Worm (Caenorhabditis elegans) whole organism, midembryonic: ENCODE results near the gene cyp-35A5.

ENCODE experiments used
- T22C8.4 ChIP-seq: fragments of 200-800 bp; sonication (Bioruptor generic); IDR thresholded peaks from 2 replicates; pipeline ENCODE4 v1.3.6; 2022; ENCODE audit warnings: missing genetic modification characterization, missing compliant biosample characterization
- cog-1 ChIP-seq: sonication (generic microtip); optimal IDR thresholded peaks from 2 replicates; lab custom pipeline; 2016; ENCODE audit warnings: missing genetic modification characterization, missing compliant biosample characterization
- flt-1 ChIP-seq: fragments of 200-800 bp; sonication (Bioruptor generic); IDR thresholded peaks from 2 replicates; pipeline ENCODE4 v1.3.6; 2022; ENCODE audit warnings: missing genetic modification characterization, missing compliant biosample characterization
- klf-2 ChIP-seq: fragments of 200-800 bp; sonication (Bioruptor generic); conservative IDR thresholded peaks from 2 replicates; pipeline ENCODE4 v1.3.6; 2022; ENCODE audit warnings: missing genetic modification reagents, missing genetic modification characterization, missing compliant biosample characterization
- med-1 ChIP-seq: sonication (generic microtip); optimal IDR thresholded peaks from 2 replicates; lab custom pipeline; 2017; ENCODE audit warnings: missing genetic modification characterization, mild to moderate bottlenecking, missing compliant biosample characterization, antibody characterized with exemption, missing genetic modification reagents; ENCODE audit not compliant: insufficient read depth
- ref-1 ChIP-seq: fragments of 200-800 bp; sonication (Bioruptor generic); conservative IDR thresholded peaks from 2 replicates; pipeline ENCODE4 v1.3.6; 2022; ENCODE audit warnings: missing genetic modification reagents, missing genetic modification characterization, missing compliant biosample characterization
- tab-1 ChIP-seq: fragments of 200-800 bp; sonication (Bioruptor generic); IDR thresholded peaks from 2 replicates; pipeline ENCODE4 v1.3.6; 2022; ENCODE audit warnings: missing genetic modification characterization, missing compliant biosample characterization
- ztf-23 ChIP-seq: fragments of 200-800 bp; sonication (Bioruptor generic); IDR thresholded peaks from 2 replicates; pipeline ENCODE4 v1.3.6; 2022; ENCODE audit warnings: missing genetic modification reagents, missing genetic modification characterization, missing compliant biosample characterization
- ztf-29 ChIP-seq: fragments of 200-800 bp; sonication (Bioruptor generic); IDR thresholded peaks from 2 replicates; pipeline ENCODE4 v1.3.6; 2022; ENCODE audit warnings: missing genetic modification reagents, missing genetic modification characterization, missing compliant biosample characterization

- TF ChIP-seq ztf-23: no peak
- no peak for TF ChIP-seq T22C8.4 (GFP tag; lab: Robert Waterston, UW)
- TF ChIP-seq flt-1 (GFP tag; lab: Robert Waterston, UW): no peak
- no peak for TF ChIP-seq cog-1 (tag; lab: Kevin White, UChicago)
- no peak for TF ChIP-seq klf-2 (GFP tag; lab: Robert Waterston, UW)
- TF ChIP-seq ref-1 (GFP tag; lab: Robert Waterston, UW): no peak
- no peak for TF ChIP-seq med-1 (GFP tag; lab: Kevin White, UChicago)
- no peak for TF ChIP-seq tab-1 (GFP tag; lab: Robert Waterston, UW)
- no peak for TF ChIP-seq ztf-29 (GFP tag; lab: Robert Waterston, UW)
Measured at ce11 chrV:3919289-3919688, 16.8 kb upstream of the cyp-35A5 start, which contains the start of gene srx-66.
